Worm (Caenorhabditis elegans): ENCODE results near the gene nmur-3.

Gene nmur-3

ce11 chrX:4516758-4517157 is 50.4 kb downstream of the nmur-3 start:
- TF ChIP-seq mep-1 (tag; optimal IDR thresholded peaks at IDR 0.05): peak; percentile 57
- TF ChIP-seq lin-14 (GFP tag; optimal IDR thresholded peaks at IDR 0.05): peak; percentile 29
- no peak for TF ChIP-seq lin-13 (GFP tag; optimal IDR thresholded peaks at IDR 0.05)
- no peak for TF ChIP-seq fkh-4 (tag; optimal IDR thresholded peaks at IDR 0.05; ENCODE audit: borderline replicate concordance)
- no peak for TF ChIP-seq nhr-19 (GFP tag; conservative IDR thresholded peaks at IDR 0.05)
- no peak for TF ChIP-seq nhr-84 (tag; optimal IDR thresholded peaks at IDR 0.05)
- TF ChIP-seq xbp-1 (tag; optimal IDR thresholded peaks at IDR 0.05): peak; percentile 86
- TF ChIP-seq F16B12.6 (tag; optimal IDR thresholded peaks at IDR 0.05): peak; percentile 82
- TF ChIP-seq dsc-1 (tag; optimal IDR thresholded peaks at IDR 0.05): no peak
- no peak for TF ChIP-seq sup-37 (GFP tag; optimal IDR thresholded peaks at IDR 0.05)
- peak; percentile 23 for TF ChIP-seq nhr-20 (tag; optimal IDR thresholded peaks at IDR 0.05)
- TF ChIP-seq ceh-88 (GFP tag; IDR thresholded peaks at IDR 0.05): no peak
- TF ChIP-seq nhr-90 (tag; optimal IDR thresholded peaks at IDR 0.05; ENCODE audit: poor library complexity): no peak
- no peak for TF ChIP-seq snpc-4 (tag; optimal IDR thresholded peaks at IDR 0.05)
- TF ChIP-seq isw-1 (GFP tag; IDR thresholded peaks at IDR 0.05): no peak
- no peak for TF ChIP-seq ceh-82 (tag; optimal IDR thresholded peaks at IDR 0.05)
- no peak for TF ChIP-seq unc-62 (GFP tag; optimal IDR thresholded peaks at IDR 0.05)
- TF ChIP-seq fkh-8 (tag; optimal IDR thresholded peaks at IDR 0.05): no peak
- peak; percentile 29 for TF ChIP-seq nhr-47 (tag; optimal IDR thresholded peaks at IDR 0.05)
- TF ChIP-seq efl-1 (optimal IDR thresholded peaks at IDR 0.05): peak in 1 of 2 experiments; percentile 14
- peak in 1 of 2 experiments; percentile 82 for TF ChIP-seq efl-1 (GFP tag; optimal IDR thresholded peaks at IDR 0.05 in 1 of 2)
- no peak for TF ChIP-seq grh-1 (GFP tag; IDR thresholded peaks at IDR 0.05)
- peak in 1 of 2 experiments; percentile 14 for TF ChIP-seq lin-35 (GFP tag; optimal IDR thresholded peaks at IDR 0.05)
- TF ChIP-seq lsy-2 (tag; optimal IDR thresholded peaks at IDR 0.05): peak in 1 of 2 experiments; percentile 42
- TF ChIP-seq unc-98 (GFP tag; IDR thresholded peaks at IDR 0.05): no peak
- no peak for TF ChIP-seq egl-27 (tag; optimal IDR thresholded peaks at IDR 0.05)
- peak; percentile 58 for TF ChIP-seq blmp-1 (tag; optimal IDR thresholded peaks at IDR 0.05)
- peak; percentile 32 for TF ChIP-seq nhr-71 (tag; optimal IDR thresholded peaks at IDR 0.05)
- no peak for TF ChIP-seq pax-3 (tag; optimal IDR thresholded peaks at IDR 0.05)
- TF ChIP-seq snu-23 (GFP tag; optimal IDR thresholded peaks at IDR 0.05): peak; percentile 35
- no peak for TF ChIP-seq ceh-90 (tag; optimal IDR thresholded peaks at IDR 0.05)
- TF ChIP-seq sptf-1 (tag; optimal IDR thresholded peaks at IDR 0.05): no peak
- TF ChIP-seq swsn-7 (tag; optimal IDR thresholded peaks at IDR 0.05): peak; percentile 2
- peak; percentile 18 for TF ChIP-seq tbx-2 (tag; optimal IDR thresholded peaks at IDR 0.05)
- TF ChIP-seq tlp-1 (tag; optimal IDR thresholded peaks at IDR 0.05): no peak
- no peak for TF ChIP-seq vab-15 (tag; optimal IDR thresholded peaks at IDR 0.05)
- TF ChIP-seq C16A3.4 (tag; optimal IDR thresholded peaks at IDR 0.05): peak; percentile 26
- peak; percentile 62 for TF ChIP-seq nhr-85 (tag)
